Fruit fly (Drosophila melanogaster) whole organism, embryonic: Measurements from ENCODE around the gene aru.

Experiments used
- Antp ChIP-seq: fragments of 200-800 bp; sonication (Bioruptor generic); optimal IDR thresholded peaks from 3 replicates; lab custom pipeline; 2016; ENCODE audit warnings: missing biosample characterization, missing genetic modification characterization
- Asciz ChIP-seq: fragments of 200-800 bp; sonication (Bioruptor generic); optimal IDR thresholded peaks from 2 replicates; lab custom pipeline; 2017; ENCODE audit warnings: missing biosample characterization, mild to moderate bottlenecking, missing genetic modification characterization, missing genetic modification reagents
- Atf3 ChIP-seq: fragments of 200-800 bp; sonication (Bioruptor generic); optimal IDR thresholded peaks from 3 replicates; lab custom pipeline; 2016; ENCODE audit warnings: missing biosample characterization, missing genetic modification characterization
- CG1024 ChIP-seq: fragments of 200-800 bp; sonication (Bioruptor generic); IDR thresholded peaks from 2 replicates; pipeline ENCODE4 v1.3.6; 2022; ENCODE audit warnings: missing biosample characterization, missing genetic modification characterization
- CG10462 ChIP-seq: fragments of 200-800 bp; sonication (Bioruptor generic); optimal IDR thresholded peaks from 2 replicates; lab custom pipeline; 2016; ENCODE audit warnings: missing biosample characterization, missing genetic modification characterization
- CG11504 ChIP-seq: fragments of 200-800 bp; sonication (Bioruptor generic); optimal IDR thresholded peaks from 3 replicates; lab custom pipeline; 2019; ENCODE audit warnings: missing biosample characterization, mild to moderate bottlenecking, missing genetic modification characterization, moderate library complexity
- CG12236 ChIP-seq: fragments of 200-800 bp; sonication (Bioruptor generic); optimal IDR thresholded peaks from 2 replicates; lab custom pipeline; 2016; ENCODE audit warnings: missing biosample characterization, missing genetic modification characterization
- CG12659 ChIP-seq: fragments of 200-800 bp; sonication (Bioruptor generic); optimal IDR thresholded peaks from 3 replicates; lab custom pipeline; 2017; ENCODE audit warnings: mild to moderate bottlenecking, missing biosample characterization, missing genetic modification reagents, missing genetic modification characterization
- CG13775 ChIP-seq: fragments of 200-800 bp; sonication (Bioruptor generic); optimal IDR thresholded peaks from 3 replicates; lab custom pipeline; 2017; ENCODE audit warnings: missing biosample characterization, mild to moderate bottlenecking, missing genetic modification characterization
- CG14965 ChIP-seq: fragments of 200-800 bp; sonication (Bioruptor generic); optimal IDR thresholded peaks from 2 replicates; lab custom pipeline; 2016; ENCODE audit warnings: missing biosample characterization, missing genetic modification characterization, borderline replicate concordance
- CG1529 ChIP-seq: fragments of 200-800 bp; sonication (Bioruptor generic); optimal IDR thresholded peaks from 3 replicates; lab custom pipeline; 2018; ENCODE audit warnings: missing biosample characterization, missing genetic modification characterization
- CG15514 ChIP-seq: fragments of 200-800 bp; sonication (Bioruptor generic); optimal IDR thresholded peaks from 3 replicates; lab custom pipeline; 2017; ENCODE audit warnings: missing biosample characterization, missing genetic modification characterization, mild to moderate bottlenecking, moderate library complexity, missing genetic modification reagents
- CG1602 ChIP-seq: fragments of 200-800 bp; sonication (Bioruptor generic); optimal IDR thresholded peaks from 3 replicates; lab custom pipeline; 2016; ENCODE audit warnings: missing biosample characterization, missing genetic modification characterization
- CG16779 ChIP-seq: fragments of 200-800 bp; sonication (Bioruptor generic); IDR thresholded peaks from 2 replicates; pipeline ENCODE4 v1.3.6; 2022; ENCODE audit warnings: missing biosample characterization, missing genetic modification characterization
- CG17328 ChIP-seq: fragments of 200-800 bp; sonication (Bioruptor generic); IDR thresholded peaks from 2 replicates; pipeline ENCODE4 v1.3.6; 2022; ENCODE audit warnings: missing biosample characterization, missing genetic modification characterization
- CG2712 ChIP-seq: fragments of 200-800 bp; optimal IDR thresholded peaks from 3 replicates; lab custom pipeline; 2019; ENCODE audit warnings: missing biosample characterization, mild to moderate bottlenecking, missing genetic modification characterization, moderate library complexity
- CG32532 ChIP-seq: fragments of 200-800 bp; sonication (Bioruptor generic); IDR thresholded peaks from 2 replicates; pipeline ENCODE4 v1.3.6; 2022; ENCODE audit warnings: missing biosample characterization, missing genetic modification characterization
- CG32772 ChIP-seq: fragments of 200-800 bp; sonication (Bioruptor generic); IDR thresholded peaks from 2 replicates; pipeline ENCODE4 v1.3.6; 2022; ENCODE audit warnings: missing biosample characterization, missing genetic modification characterization
- CG43689 ChIP-seq: fragments of 200-800 bp; sonication (Bioruptor generic); IDR thresholded peaks from 2 replicates; pipeline ENCODE4 v1.3.6; 2022; ENCODE audit warnings: missing biosample characterization, missing genetic modification characterization
- CG6683 ChIP-seq: fragments of 200-800 bp; sonication (Bioruptor generic); optimal IDR thresholded peaks from 2 replicates; lab custom pipeline; 2017; ENCODE audit warnings: missing biosample characterization, mild to moderate bottlenecking, missing genetic modification characterization, missing genetic modification reagents
- CG7786 ChIP-seq: fragments of 200-800 bp; sonication (Bioruptor generic); optimal IDR thresholded peaks from 2 replicates; lab custom pipeline; 2016; ENCODE audit warnings: missing biosample characterization, missing genetic modification characterization
- CG7987 ChIP-seq: fragments of 200-800 bp; sonication (Bioruptor generic); optimal IDR thresholded peaks from 2 replicates; lab custom pipeline; 2018; ENCODE audit warnings: missing biosample characterization, mild to moderate bottlenecking, missing genetic modification characterization, moderate library complexity
- CG8924 ChIP-seq: fragments of 200-800 bp; optimal IDR thresholded peaks from 3 replicates; lab custom pipeline; 2019; ENCODE audit warnings: missing biosample characterization, mild to moderate bottlenecking, missing genetic modification characterization, moderate library complexity
- Chrac-16 ChIP-seq: fragments of 200-800 bp; sonication (Bioruptor generic); optimal IDR thresholded peaks from 3 replicates; lab custom pipeline; 2016; ENCODE audit warnings: missing biosample characterization, missing genetic modification characterization
- Dad ChIP-seq: fragments of 200-800 bp; sonication (Bioruptor generic); optimal IDR thresholded peaks from 3 replicates; lab custom pipeline; 2016; ENCODE audit warnings: missing biosample characterization, missing genetic modification characterization
- Dbx ChIP-seq: fragments of 200-800 bp; sonication (Bioruptor generic); IDR thresholded peaks from 3 replicates; pipeline ENCODE4 v1.3.6; 2022; ENCODE audit warnings: missing biosample characterization, missing genetic modification characterization
- E2f2 ChIP-seq: fragments of 200-800 bp; sonication (Bioruptor generic); IDR thresholded peaks from 2 replicates; pipeline ENCODE4 v1.3.6; 2022; ENCODE audit warnings: missing biosample characterization, missing genetic modification characterization
- Hey ChIP-seq: fragments of 200-800 bp; sonication (Bioruptor generic); optimal IDR thresholded peaks from 3 replicates; lab custom pipeline; 2018; ENCODE audit warnings: missing biosample characterization, mild to moderate bottlenecking, missing genetic modification characterization
- Hr39 ChIP-seq: fragments of >200 bp; optimal IDR thresholded peaks from 2 replicates; lab custom pipeline; 2017
- Hr78 ChIP-seq, 2 experiments: fragments of 200-800 bp in 1 of 2; fragments of >200 bp in 1 of 2; sonication (Bioruptor generic) in 1 of 2; optimal IDR thresholded peaks; 2 replicates each; lab custom pipeline; 2017 to 2019; ENCODE audit warnings: missing biosample characterization in 2 of 2, missing genetic modification characterization in 2 of 2, mild to moderate bottlenecking in 1 of 2, moderate library complexity in 1 of 2
- Mad ChIP-seq: fragments of 200-800 bp; sonication (Bioruptor generic); optimal IDR thresholded peaks from 2 replicates; lab custom pipeline; 2016; ENCODE audit warnings: missing biosample characterization, missing genetic modification characterization
- Myb ChIP-seq: fragments of 200-800 bp; sonication (Bioruptor generic); optimal IDR thresholded peaks from 2 replicates; lab custom pipeline; 2016; ENCODE audit warnings: missing biosample characterization, missing genetic modification characterization
- NfI ChIP-seq: fragments of 200-800 bp; sonication (Bioruptor generic); optimal IDR thresholded peaks from 3 replicates; lab custom pipeline; 2018; ENCODE audit warnings: missing biosample characterization, mild to moderate bottlenecking, missing genetic modification characterization, moderate library complexity
- Poxn ChIP-seq: fragments of 200-800 bp; sonication (Bioruptor generic); IDR thresholded peaks from 2 replicates; pipeline ENCODE4 v1.3.6; 2022; ENCODE audit warnings: missing biosample characterization, missing genetic modification characterization
- Sin3A ChIP-seq: fragments of >200 bp; optimal IDR thresholded peaks from 2 replicates; lab custom pipeline; 2018
- Sry-β ChIP-seq: fragments of 200-800 bp; sonication (Bioruptor generic); optimal IDR thresholded peaks from 2 replicates; lab custom pipeline; 2018; ENCODE audit warnings: missing biosample characterization, mild to moderate bottlenecking, missing genetic modification characterization, moderate library complexity
- bowl ChIP-seq: fragments of 200-800 bp; sonication (Bioruptor generic); IDR thresholded peaks from 2 replicates; pipeline ENCODE4 v1.3.6; 2022; ENCODE audit warnings: missing biosample characterization, missing genetic modification characterization
- br ChIP-seq: fragments of >200 bp; optimal IDR thresholded peaks from 2 replicates; lab custom pipeline; 2017
- chif ChIP-seq, 2 experiments: fragments of 200-800 bp; sonication (Bioruptor generic); optimal IDR thresholded peaks; 3 replicates each; lab custom pipeline; 2016; ENCODE audit warnings: missing biosample characterization in 2 of 2, missing genetic modification characterization in 2 of 2
- crc ChIP-seq: fragments of 200-800 bp; sonication (Bioruptor generic); optimal IDR thresholded peaks from 2 replicates; lab custom pipeline; 2016; ENCODE audit warnings: missing biosample characterization, missing genetic modification characterization
- da ChIP-seq: fragments of 200-800 bp; sonication (Bioruptor generic); optimal IDR thresholded peaks from 2 replicates; lab custom pipeline; 2016; ENCODE audit warnings: missing biosample characterization, missing genetic modification characterization
- fd3F ChIP-seq: fragments of 200-800 bp; sonication (Bioruptor generic); optimal IDR thresholded peaks from 2 replicates; lab custom pipeline; 2018; ENCODE audit warnings: missing biosample characterization, mild to moderate bottlenecking, missing genetic modification characterization, moderate library complexity
- gce ChIP-seq: fragments of 200-800 bp; sonication (Bioruptor generic); IDR thresholded peaks from 3 replicates; pipeline ENCODE4 v1.3.6; 2022; ENCODE audit warnings: missing biosample characterization, missing genetic modification characterization
- knrl ChIP-seq: fragments of 200-800 bp; sonication (Bioruptor generic); IDR thresholded peaks from 3 replicates; pipeline ENCODE4 v1.3.6; 2022; ENCODE audit warnings: missing biosample characterization, missing genetic modification characterization; ENCODE audit not compliant: partially characterized antibody
- mirr ChIP-seq: fragments of 200-800 bp; sonication (Bioruptor generic); optimal IDR thresholded peaks from 3 replicates; lab custom pipeline; 2018; ENCODE audit warnings: missing biosample characterization, mild to moderate bottlenecking, missing genetic modification characterization
- nerfin-2 ChIP-seq: fragments of 200-800 bp; sonication (Bioruptor generic); IDR thresholded peaks from 2 replicates; pipeline ENCODE4 v1.3.6; 2022; ENCODE audit warnings: missing biosample characterization, missing genetic modification characterization; ENCODE audit not compliant: partially characterized antibody
- pfk ChIP-seq: fragments of 200-800 bp; sonication (Bioruptor generic); optimal IDR thresholded peaks from 2 replicates; lab custom pipeline; 2018; ENCODE audit warnings: missing biosample characterization, mild to moderate bottlenecking, missing genetic modification characterization, moderate library complexity
- pnt ChIP-seq: fragments of 200-800 bp; sonication (Bioruptor generic); optimal IDR thresholded peaks from 3 replicates; lab custom pipeline; 2016; ENCODE audit warnings: missing biosample characterization, missing genetic modification characterization
- pum ChIP-seq: fragments of 200-800 bp; sonication (Bioruptor generic); optimal IDR thresholded peaks from 2 replicates; lab custom pipeline; 2016; ENCODE audit warnings: missing biosample characterization, missing genetic modification characterization
- repo ChIP-seq: fragments of 200-800 bp; sonication (Bioruptor generic); optimal IDR thresholded peaks from 2 replicates; lab custom pipeline; 2016; ENCODE audit warnings: missing biosample characterization, missing genetic modification characterization
- rib ChIP-seq: fragments of 200-800 bp; sonication (Bioruptor generic); IDR thresholded peaks from 2 replicates; pipeline ENCODE4 v1.3.6; 2022; ENCODE audit warnings: missing biosample characterization, missing genetic modification characterization
- sima ChIP-seq: fragments of 200-800 bp; sonication (Bioruptor generic); optimal IDR thresholded peaks from 2 replicates; lab custom pipeline; 2016; ENCODE audit warnings: missing biosample characterization, missing genetic modification characterization

The aru gene

DNA sequence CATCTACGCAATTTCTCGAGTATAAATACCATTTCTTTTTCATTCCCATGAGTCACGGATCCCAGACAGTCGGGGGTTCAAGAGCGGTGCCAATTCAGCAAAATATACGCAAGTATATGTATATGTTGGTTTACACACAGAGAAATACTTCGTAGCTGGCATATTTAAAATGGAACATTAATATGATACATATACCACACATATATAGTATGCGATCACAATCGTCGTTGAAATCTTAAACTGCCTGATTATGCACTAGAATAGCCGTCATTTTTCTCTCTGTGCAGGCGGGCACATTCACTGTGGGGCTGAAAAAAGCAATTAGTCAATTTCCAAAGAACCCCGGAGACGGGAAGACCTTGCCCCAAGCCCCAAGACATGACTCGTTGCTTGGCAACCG is 26.4 kb downstream of the aru start (continued):
- TF ChIP-seq Dad (GFP tag; lab: Kevin White, UChicago) (no peak), br (lab: Kevin White, UChicago) (no peak), NfI (GFP tag; lab: Kevin White, UChicago) (peak; percentile 70), Chrac-16 (GFP tag; lab: Kevin White, UChicago) (peak; percentile 70), CG1529 (GFP tag; lab: Kevin White, UChicago) (peak; percentile 23), CG10462 (GFP tag; lab: Kevin White, UChicago) (peak; percentile 35), Antp (no peak), sima (no peak), CG43689 (GFP tag; lab: Robert Waterston, UW) (peak; percentile 48; the same call in 1 of the 2 replicates), gce (GFP tag; lab: Robert Waterston, UW) (peak; percentile 66; the same call in 1 of the 3 replicates), pfk (GFP tag; lab: Kevin White, UChicago) (no peak), CG2712 (tag; lab: Kevin White, UChicago) (peak; percentile 68), CG32532 (GFP tag; lab: Robert Waterston, UW) (peak; percentile 94), CG14965 (GFP tag; lab: Kevin White, UChicago) (no peak), Mad (GFP tag; lab: Kevin White, UChicago) (peak; percentile 50), fd3F (GFP tag; lab: Kevin White, UChicago) (peak; percentile 63), Asciz (GFP tag; lab: Kevin White, UChicago) (peak; percentile 24), Sry-β (no peak), Hr78 (GFP tag; optimal IDR thresholded peaks at IDR 0.05; lab: Kevin White, UChicago) (no peak), CG17328 (GFP tag; lab: Robert Waterston, UW) (peak; percentile 69), crc (GFP tag; lab: Kevin White, UChicago) (no peak), CG16779 (GFP tag; lab: Robert Waterston, UW) (0 out of 2 replicates have a peak, but pooled peaks have one; percentile 24), CG8924 (tag; lab: Kevin White, UChicago) (peak; percentile 51), CG13775 (peak; percentile 72), Hey (tag; lab: Kevin White, UChicago) (no peak), knrl (GFP tag; lab: Robert Waterston, UW) (no peak), CG15514 (GFP tag; lab: Kevin White, UChicago) (peak; percentile 64), da (GFP tag; lab: Kevin White, UChicago) (no peak), CG12236 (GFP tag; lab: Kevin White, UChicago) (peak; percentile 19), repo (peak; percentile 23), bowl (peak; percentile 52; the same call in 1 of the 2 replicates), chif (GFP tag; optimal IDR thresholded peaks at IDR 0.05; lab: Kevin White, UChicago) (peak; percentile 57 to 83), CG1024 (GFP tag; lab: Robert Waterston, UW) (peak; percentile 76), rib (GFP tag; lab: Robert Waterston, UW) (peak; percentile 86), Dbx (GFP tag; lab: Robert Waterston, UW) (peak; percentile 93), CG12659 (GFP tag; lab: Kevin White, UChicago) (peak; percentile 69), E2f2 (GFP tag; lab: Robert Waterston, UW) (peak; percentile 61), nerfin-2 (GFP tag; lab: Robert Waterston, UW) (no peak), Myb (peak; percentile 38), pnt (no peak), CG7987 (GFP tag; lab: Kevin White, UChicago) (no peak), CG32772 (GFP tag; lab: Robert Waterston, UW) (peak; percentile 77), Hr39 (lab: Kevin White, UChicago) (no peak), pum (no peak), CG1602 (GFP tag; lab: Kevin White, UChicago) (peak; percentile 52), CG7786 (GFP tag; lab: Kevin White, UChicago) (peak; percentile 81), Poxn (GFP tag; lab: Robert Waterston, UW) (peak; percentile 31; the same call in 1 of the 2 replicates), Atf3 (GFP tag; lab: Kevin White, UChicago) (peak; percentile 44), CG11504 (tag; lab: Kevin White, UChicago) (peak; percentile 74), CG6683 (peak; percentile 15), mirr (GFP tag; lab: Kevin White, UChicago) (peak; percentile 49), Sin3A (lab: Kevin White, UChicago) (no peak)
